Fruit fly (Drosophila melanogaster) whole organism, pupa: ENCODE results near the gene Sgf11.

ENCODE experiments used
- CG10348 ChIP-seq: fragments of 200-800 bp; sonication (Bioruptor generic); IDR thresholded peaks from 2 replicates; pipeline ENCODE4 v1.3.6; 2022; ENCODE audit warnings: missing biosample characterization, missing genetic modification characterization
- CG12605 ChIP-seq: fragments of 200-800 bp; sonication (Bioruptor generic); IDR thresholded peaks from 2 replicates; pipeline ENCODE4 v1.3.6; 2022; ENCODE audit warnings: missing biosample characterization, missing genetic modification characterization
- CG13204 ChIP-seq: fragments of 200-800 bp; sonication (Bioruptor generic); optimal IDR thresholded peaks from 2 replicates; lab custom pipeline; 2018; ENCODE audit warnings: missing biosample characterization, mild to moderate bottlenecking, missing genetic modification characterization, moderate library complexity
- CG14655 ChIP-seq: fragments of 200-800 bp; sonication (Bioruptor generic); optimal IDR thresholded peaks from 3 replicates; lab custom pipeline; 2017; ENCODE audit warnings: mild to moderate bottlenecking, missing biosample characterization, missing genetic modification reagents, missing genetic modification characterization
- CG15710 ChIP-seq: fragments of 200-800 bp; sonication (Bioruptor generic); optimal IDR thresholded peaks from 2 replicates; lab custom pipeline; 2018; ENCODE audit warnings: missing biosample characterization, mild to moderate bottlenecking, missing genetic modification characterization, moderate library complexity
- CG17806 ChIP-seq: fragments of 200-800 bp; sonication (Bioruptor generic); optimal IDR thresholded peaks from 2 replicates; lab custom pipeline; 2018; ENCODE audit warnings: missing biosample characterization, mild to moderate bottlenecking, missing genetic modification characterization, moderate library complexity
- CG32121 ChIP-seq: fragments of 200-800 bp; sonication (Bioruptor generic); IDR thresholded peaks from 2 replicates; pipeline ENCODE4 v1.3.6; 2022; ENCODE audit warnings: missing biosample characterization, missing genetic modification characterization
- CG34367 ChIP-seq: fragments of 200-800 bp; sonication (Bioruptor generic); optimal IDR thresholded peaks from 2 replicates; lab custom pipeline; 2018; ENCODE audit warnings: missing biosample characterization, mild to moderate bottlenecking, missing genetic modification characterization
- CG4496 ChIP-seq: fragments of 200-800 bp; sonication (Bioruptor generic); IDR thresholded peaks from 3 replicates; pipeline ENCODE4 v1.3.6; 2022; ENCODE audit warnings: missing biosample characterization, missing genetic modification characterization
- CG8159 ChIP-seq: fragments of 200-800 bp; sonication (Bioruptor generic); optimal IDR thresholded peaks from 3 replicates; lab custom pipeline; 2018; ENCODE audit warnings: missing biosample characterization, mild to moderate bottlenecking, missing genetic modification characterization, moderate library complexity
- CG8301 ChIP-seq: fragments of 200-800 bp; sonication (Bioruptor generic); optimal IDR thresholded peaks from 2 replicates; lab custom pipeline; 2018; ENCODE audit warnings: missing biosample characterization, mild to moderate bottlenecking, missing genetic modification characterization
- CG9948 ChIP-seq: fragments of 200-800 bp; sonication (Bioruptor generic); optimal IDR thresholded peaks from 2 replicates; lab custom pipeline; 2018; ENCODE audit warnings: missing biosample characterization, mild to moderate bottlenecking, missing genetic modification characterization, moderate library complexity
- D1 ChIP-seq: fragments of 200-800 bp; sonication (Bioruptor generic); optimal IDR thresholded peaks from 2 replicates; lab custom pipeline; 2018; ENCODE audit warnings: missing biosample characterization, mild to moderate bottlenecking, missing genetic modification characterization, moderate library complexity
- EcR ChIP-seq: fragments of 200-800 bp; sonication (Bioruptor generic); optimal IDR thresholded peaks from 3 replicates; lab custom pipeline; 2019; ENCODE audit warnings: missing biosample characterization, missing genetic modification characterization, mild to moderate bottlenecking, moderate library complexity, missing genetic modification reagents
- Ets98B ChIP-seq: fragments of 200-800 bp; sonication (Bioruptor generic); IDR thresholded peaks from 2 replicates; pipeline ENCODE4 v1.3.6; 2022; ENCODE audit warnings: missing biosample characterization, missing genetic modification characterization
- Pif1A ChIP-seq: fragments of 200-800 bp; sonication (Bioruptor generic); optimal IDR thresholded peaks from 3 replicates; lab custom pipeline; 2016; ENCODE audit warnings: missing biosample characterization, missing genetic modification characterization
- Pif1B ChIP-seq: fragments of 200-800 bp; sonication (Bioruptor generic); optimal IDR thresholded peaks from 3 replicates; lab custom pipeline; 2016; ENCODE audit warnings: missing biosample characterization, missing genetic modification characterization
- Snoo ChIP-seq: fragments of 200-800 bp; sonication (Bioruptor generic); optimal IDR thresholded peaks from 3 replicates; lab custom pipeline; 2017; ENCODE audit warnings: missing biosample characterization, mild to moderate bottlenecking, missing genetic modification characterization, inconsistent platforms
- fd96Ca ChIP-seq: fragments of 200-800 bp; sonication (Bioruptor generic); IDR thresholded peaks from 3 replicates; pipeline ENCODE4 v1.3.6; 2022; ENCODE audit warnings: missing biosample characterization, missing genetic modification characterization
- gl ChIP-seq: fragments of 200-800 bp; sonication (Bioruptor generic); optimal IDR thresholded peaks from 2 replicates; lab custom pipeline; 2018; ENCODE audit warnings: missing biosample characterization, mild to moderate bottlenecking, missing genetic modification characterization
- rn ChIP-seq: fragments of 200-800 bp; sonication (Bioruptor generic); IDR thresholded peaks from 2 replicates; pipeline ENCODE4 v1.3.6; 2022; ENCODE audit warnings: missing biosample characterization, missing genetic modification characterization

Gene Sgf11

dm6 chr3L:18683846-18684245, 2.2 kb upstream of the Sgf11 start, which contains the start of gene Chmp1:
Chmp1 (minus strand) TSS chr3L:18684061.
- TF ChIP-seq EcR = no peak
- no peak for TF ChIP-seq CG12605 (GFP tag; lab: Robert Waterston, UW)
- TF ChIP-seq CG17806 (tag; lab: Kevin White, UChicago) = no peak
- no peak for TF ChIP-seq CG14655 (GFP tag; lab: Kevin White, UChicago)
- TF ChIP-seq CG34367 = no peak
- no peak for TF ChIP-seq Pif1B (GFP tag; lab: Kevin White, UChicago)
- no peak for TF ChIP-seq CG9948 (tag; lab: Kevin White, UChicago)
- no peak for TF ChIP-seq D1
- no peak for TF ChIP-seq CG8159 (tag; lab: Kevin White, UChicago)
- no peak for TF ChIP-seq CG13204 (GFP tag; lab: Kevin White, UChicago)
- TF ChIP-seq CG4496 (GFP tag; lab: Robert Waterston, UW) = no peak
- TF ChIP-seq CG32121 (GFP tag; lab: Robert Waterston, UW) = no peak
- TF ChIP-seq rn = no peak
- no peak for TF ChIP-seq Pif1A (GFP tag; lab: Kevin White, UChicago)

dm6 chr3L:18675363-18675866, 6.2 kb downstream of the Sgf11 start, which contains the start of the genes GNBP2 and GNBP1:
GNBP2 (minus strand) TSS chr3L:18675413.
GNBP1 (plus strand) TSS chr3L:18675800.
- TF ChIP-seq CG8301 (peak; percentile 88), CG15710 (peak; percentile 86), CG34367 (peak; percentile 78), Ets98B (peak; percentile 89), Pif1A (GFP tag; lab: Kevin White, UChicago) (no peak), CG32121 (GFP tag; lab: Robert Waterston, UW) (peak; percentile 95), CG14655 (GFP tag; lab: Kevin White, UChicago) (no peak), gl (tag; lab: Kevin White, UChicago) (peak; percentile 25), CG9948 (tag; lab: Kevin White, UChicago) (peak; percentile 89), EcR (no peak), CG13204 (GFP tag; lab: Kevin White, UChicago) (no peak), D1 (no peak), CG12605 (GFP tag; lab: Robert Waterston, UW) (peak; percentile 93), CG17806 (tag; lab: Kevin White, UChicago) (peak; percentile 90), Pif1B (GFP tag; lab: Kevin White, UChicago) (peak; percentile 71), rn (peak; percentile 86), Snoo (tag; lab: Kevin White, UChicago) (peak; percentile 84), CG10348 (GFP tag; lab: Robert Waterston, UW) (peak; percentile 62; the same call in 1 of the 2 replicates), fd96Ca (no peak), CG4496 (GFP tag; lab: Robert Waterston, UW) (peak; percentile 95), CG8159 (tag; lab: Kevin White, UChicago) (peak; percentile 92)

- TF ChIP-seq Ets98B = peak; percentile 48
- 0 out of 2 replicates have a peak, but pooled peaks have one; percentile 18 for TF ChIP-seq rn
- no peak for TF ChIP-seq Pif1A (GFP tag; lab: Kevin White, UChicago)
- peak; percentile 7 for TF ChIP-seq CG15710
- TF ChIP-seq CG4496 (GFP tag; lab: Robert Waterston, UW) = peak; percentile 53; the same call in 1 of the 3 replicates
- no peak for TF ChIP-seq EcR
- TF ChIP-seq CG12605 (GFP tag; lab: Robert Waterston, UW) = 0 out of 2 replicates have a peak, but pooled peaks have one; percentile 17
Measured at dm6 chr3L:18672986-18673633, 8.5 kb downstream of the Sgf11 start, which contains the start of gene Capr. Capr (minus strand) TSS chr3L:18673324.

DNA sequence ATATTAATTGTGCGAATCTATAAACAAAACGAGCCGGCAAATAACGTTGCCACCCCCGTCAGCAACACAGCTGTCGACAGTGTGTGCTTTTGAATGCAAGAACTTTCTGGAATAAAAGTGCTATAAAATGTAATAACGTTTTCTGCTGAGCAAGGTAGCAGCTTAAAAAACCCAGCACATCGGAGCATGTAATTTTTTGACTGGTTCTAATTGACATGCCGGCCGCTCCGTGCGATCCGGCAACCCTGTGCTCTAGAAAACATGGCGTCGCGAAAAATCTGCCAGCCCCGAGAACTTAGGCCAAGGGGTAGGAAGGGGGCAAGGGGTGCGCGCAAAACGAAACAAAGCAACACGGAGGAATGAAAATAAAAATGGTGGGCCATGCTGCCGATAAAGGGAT, 9.4 kb downstream of the Sgf11 start:
- TF ChIP-seq gl (tag; lab: Kevin White, UChicago) (no peak), CG32121 (GFP tag; lab: Robert Waterston, UW) (no peak), CG15710 (peak; percentile 2), EcR (no peak), CG10348 (GFP tag; lab: Robert Waterston, UW) (no peak), CG14655 (GFP tag; lab: Kevin White, UChicago) (no peak), CG8301 (no peak), CG13204 (GFP tag; lab: Kevin White, UChicago) (no peak), CG12605 (GFP tag; lab: Robert Waterston, UW) (no peak), CG34367 (no peak), D1 (no peak), CG8159 (tag; lab: Kevin White, UChicago) (no peak), Pif1A (GFP tag; lab: Kevin White, UChicago) (no peak), CG9948 (tag; lab: Kevin White, UChicago) (peak; percentile 3), fd96Ca (peak; percentile 26; the same call in 1 of the 3 replicates), rn (no peak), Pif1B (GFP tag; lab: Kevin White, UChicago) (peak; percentile 17), CG4496 (GFP tag; lab: Robert Waterston, UW) (peak; percentile 49; the same call in 1 of the 3 replicates), Snoo (tag; lab: Kevin White, UChicago) (peak; percentile 55), Ets98B (no peak; the same call in none of the 2 replicates), CG17806 (tag; lab: Kevin White, UChicago) (peak; percentile 10)

DNA sequence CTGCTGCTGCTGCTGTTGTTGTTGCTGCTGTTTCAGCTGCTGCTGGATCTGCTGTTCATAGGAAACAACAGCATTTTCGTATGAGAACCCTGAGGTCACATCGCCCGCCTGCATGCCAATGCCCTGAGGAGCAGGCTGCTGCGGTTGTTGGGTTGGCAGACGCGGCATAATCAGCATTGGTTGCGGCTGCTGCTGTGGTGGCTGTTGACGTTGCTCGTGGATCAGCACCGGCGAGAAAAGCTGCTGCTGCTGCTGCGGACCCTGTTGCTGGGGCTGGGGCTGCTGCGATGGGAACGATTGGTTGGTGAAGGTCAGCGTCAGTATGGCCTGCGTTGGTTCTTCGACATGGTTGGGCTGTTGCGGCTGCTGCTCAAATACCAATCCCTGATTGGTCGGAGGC, 11.8 kb downstream of the Sgf11 start:
- TF ChIP-seq CG15710 (no peak), CG10348 (GFP tag; lab: Robert Waterston, UW) (no peak), CG34367 (no peak), D1 (no peak), Pif1A (GFP tag; lab: Kevin White, UChicago) (no peak), gl (tag; lab: Kevin White, UChicago) (no peak), fd96Ca (no peak), CG32121 (GFP tag; lab: Robert Waterston, UW) (no peak), CG14655 (GFP tag; lab: Kevin White, UChicago) (no peak), CG9948 (tag; lab: Kevin White, UChicago) (no peak), CG8301 (no peak), CG8159 (tag; lab: Kevin White, UChicago) (no peak), CG12605 (GFP tag; lab: Robert Waterston, UW) (no peak), EcR (no peak), rn (no peak), CG4496 (GFP tag; lab: Robert Waterston, UW) (no peak), Pif1B (GFP tag; lab: Kevin White, UChicago) (no peak), Snoo (tag; lab: Kevin White, UChicago) (no peak), Ets98B (no peak), CG13204 (GFP tag; lab: Kevin White, UChicago) (no peak)
